Worm (Caenorhabditis elegans) whole organism, L2 larva: ENCODE measurements around the gene T02G5.15.

ENCODE experiments used
- C34F6.9 ChIP-seq: fragments of 150-350 bp; optimal IDR thresholded peaks from 2 replicates; lab custom pipeline; 2014; ENCODE audit warnings: missing biosample characterization, missing genetic modification characterization
- F13H6.1 ChIP-seq: sonication (generic microtip); optimal IDR thresholded peaks from 2 replicates; lab custom pipeline; 2016; ENCODE audit warnings: missing genetic modification characterization, missing compliant biosample characterization
- Y55F3AM.14 ChIP-seq: fragments of 200-800 bp; sonication (Bioruptor generic); optimal IDR thresholded peaks from 2 replicates; lab custom pipeline; 2018; ENCODE audit warnings: mild to moderate bottlenecking, missing genetic modification characterization, missing compliant biosample characterization
- ZK546.5 ChIP-seq: sonication (generic microtip); optimal IDR thresholded peaks from 2 replicates; lab custom pipeline; 2017; ENCODE audit warnings: missing biosample characterization, missing genetic modification characterization
- alr-1 ChIP-seq: fragments of 150-350 bp; optimal IDR thresholded peaks from 2 replicates; lab custom pipeline; 2014; ENCODE audit warnings: missing biosample characterization, missing genetic modification characterization
- aly-2 ChIP-seq: fragments of 150-350 bp; optimal IDR thresholded peaks from 2 replicates; lab custom pipeline; 2014; ENCODE audit warnings: missing biosample characterization, missing genetic modification characterization
- ama-1 ChIP-seq: fragments of 150-350 bp; optimal IDR thresholded peaks from 2 replicates; lab custom pipeline; 2018; ENCODE audit warnings: inconsistent platforms
- blmp-1 ChIP-seq: sonication (generic microtip); optimal IDR thresholded peaks from 2 replicates; lab custom pipeline; 2017; ENCODE audit warnings: missing genetic modification characterization, mild to moderate bottlenecking, missing compliant biosample characterization, antibody characterized with exemption, moderate library complexity; ENCODE audit not compliant: insufficient read depth
- ceh-16 ChIP-seq: fragments of 150-350 bp; optimal IDR thresholded peaks from 2 replicates; lab custom pipeline; 2014; ENCODE audit warnings: missing biosample characterization, missing genetic modification characterization
- crh-2 ChIP-seq: sonication (generic microtip); optimal IDR thresholded peaks from 2 replicates; lab custom pipeline; 2017; ENCODE audit warnings: missing biosample characterization, missing genetic modification characterization
- egl-27 ChIP-seq: sonication (generic microtip); optimal IDR thresholded peaks from 3 replicates; lab custom pipeline; 2017; ENCODE audit warnings: missing biosample characterization, missing genetic modification reagents, missing genetic modification characterization
- elt-1 ChIP-seq: fragments of 150-350 bp; optimal IDR thresholded peaks from 2 replicates; lab custom pipeline; 2014; ENCODE audit warnings: missing biosample characterization, missing genetic modification characterization
- elt-3 ChIP-seq: sonication (generic microtip); optimal IDR thresholded peaks from 2 replicates; lab custom pipeline; 2017; ENCODE audit warnings: missing biosample characterization, missing genetic modification characterization
- fos-1 ChIP-seq: fragments of 150-350 bp; optimal IDR thresholded peaks from 2 replicates; lab custom pipeline; 2014; ENCODE audit warnings: missing biosample characterization, missing genetic modification characterization
- gmeb-1 ChIP-seq: fragments of 150-350 bp; optimal IDR thresholded peaks from 2 replicates; lab custom pipeline; 2014; ENCODE audit warnings: missing biosample characterization, missing genetic modification characterization
- lin-11 ChIP-seq: fragments of 150-350 bp; sonication (generic microtip); optimal IDR thresholded peaks from 2 replicates; lab custom pipeline; 2014; ENCODE audit warnings: missing biosample characterization, missing genetic modification characterization, inconsistent platforms, mixed read lengths
- lsy-2 ChIP-seq, 2 experiments: fragments of 150-350 bp in 1 of 2; sonication (generic microtip) in 1 of 2; optimal IDR thresholded peaks; 2 replicates each; lab custom pipeline; 2014 to 2017; ENCODE audit warnings: missing biosample characterization in 2 of 2, missing genetic modification characterization in 2 of 2
- mdl-1 ChIP-seq, 2 experiments: fragments of 150-350 bp in 1 of 2; sonication (generic microtip) in 1 of 2; optimal IDR thresholded peaks; 2 replicates each; lab custom pipeline; 2017; ENCODE audit warnings: missing biosample characterization in 2 of 2, missing genetic modification characterization in 2 of 2
- nhr-10 ChIP-seq: sonication (generic microtip); optimal IDR thresholded peaks from 2 replicates; lab custom pipeline; 2017; ENCODE audit warnings: missing biosample characterization, missing genetic modification characterization
- nhr-11 ChIP-seq: fragments of 150-350 bp; optimal IDR thresholded peaks from 2 replicates; lab custom pipeline; 2014; ENCODE audit warnings: missing biosample characterization, missing genetic modification characterization
- nhr-21 ChIP-seq: fragments of 150-350 bp; optimal IDR thresholded peaks from 2 replicates; lab custom pipeline; 2014; ENCODE audit warnings: missing biosample characterization, missing genetic modification characterization
- nhr-23 ChIP-seq: fragments of 150-350 bp; optimal IDR thresholded peaks from 2 replicates; lab custom pipeline; 2014; ENCODE audit warnings: missing biosample characterization, missing genetic modification reagents, missing genetic modification characterization
- nhr-237 ChIP-seq: fragments of 150-350 bp; optimal IDR thresholded peaks from 2 replicates; lab custom pipeline; 2014; ENCODE audit warnings: missing biosample characterization, missing genetic modification characterization
- nhr-25 ChIP-seq: fragments of 150-350 bp; sonication (generic microtip); optimal IDR thresholded peaks from 3 replicates; lab custom pipeline; 2014; ENCODE audit warnings: missing biosample characterization, missing genetic modification characterization
- nhr-6 ChIP-seq: fragments of 150-350 bp; optimal IDR thresholded peaks from 2 replicates; lab custom pipeline; 2014; ENCODE audit warnings: missing biosample characterization, missing genetic modification characterization
- nhr-77 ChIP-seq: fragments of 150-350 bp; optimal IDR thresholded peaks from 2 replicates; lab custom pipeline; 2014; ENCODE audit warnings: missing biosample characterization, missing genetic modification characterization
- peb-1 ChIP-seq: fragments of 150-350 bp; optimal IDR thresholded peaks from 2 replicates; lab custom pipeline; 2014; ENCODE audit warnings: missing biosample characterization, missing genetic modification characterization
- sem-4 ChIP-seq: fragments of 150-350 bp; optimal IDR thresholded peaks from 2 replicates; lab custom pipeline; 2014; ENCODE audit warnings: missing biosample characterization, missing genetic modification reagents, missing genetic modification characterization
- skn-1 ChIP-seq: sonication (generic microtip); optimal IDR thresholded peaks from 2 replicates; lab custom pipeline; 2017; ENCODE audit warnings: missing biosample characterization, missing genetic modification characterization
- sma-3 ChIP-seq: sonication (generic microtip); optimal IDR thresholded peaks from 2 replicates; lab custom pipeline; 2016; ENCODE audit warnings: missing genetic modification reagents, missing genetic modification characterization, missing compliant biosample characterization
- sma-9 ChIP-seq, 2 experiments: fragments of 150-350 bp in 1 of 2; sonication (generic microtip) in 1 of 2; optimal IDR thresholded peaks; 2 replicates each; lab custom pipeline; 2014 to 2016; ENCODE audit warnings: missing genetic modification characterization in 2 of 2, mild to moderate bottlenecking in 1 of 2, missing biosample characterization in 1 of 2, missing compliant biosample characterization in 1 of 2, missing genetic modification reagents in 1 of 2, moderate library complexity in 1 of 2
- unc-55 ChIP-seq: fragments of 150-350 bp; sonication (generic microtip); optimal IDR thresholded peaks from 3 replicates; lab custom pipeline; 2014; ENCODE audit warnings: missing biosample characterization, missing genetic modification reagents, missing genetic modification characterization
- ztf-1 ChIP-seq: fragments of 200-800 bp; sonication (Bioruptor generic); conservative IDR thresholded peaks from 2 replicates; pipeline ENCODE4 v1.3.6; 2022; ENCODE audit warnings: missing genetic modification characterization, missing compliant biosample characterization
- ztf-4 ChIP-seq: fragments of 150-350 bp; optimal IDR thresholded peaks from 2 replicates; lab custom pipeline; 2014; ENCODE audit warnings: missing biosample characterization, missing genetic modification characterization

The T02G5.15 gene

ce11 chrII:7104794-7105613 lies 20.9 kb downstream of the T02G5.15 start, which contains the start of the genes farl-11 and rpl-33 (continued):
- TF ChIP-seq skn-1 (tag; lab: Kevin White, UChicago) (no peak), lsy-2 (tag; optimal IDR thresholded peaks at IDR 0.05; lab: Kevin White, UChicago) (peak; percentile 94 to 99), alr-1 (tag; lab: Kevin White, UChicago) (no peak), ztf-4 (tag; lab: Kevin White, UChicago) (peak; percentile 83), sma-9 (GFP tag; optimal IDR thresholded peaks at IDR 0.05; lab: Kevin White, UChicago) (peak; percentile 77), sma-9 (tag; optimal IDR thresholded peaks at IDR 0.05; lab: Kevin White, UChicago) (no peak), nhr-10 (tag; lab: Kevin White, UChicago) (no peak), nhr-25 (tag; lab: Kevin White, UChicago) (peak; percentile 69), nhr-23 (tag; lab: Kevin White, UChicago) (no peak), nhr-237 (tag; lab: Kevin White, UChicago) (peak; percentile 2), nhr-21 (peak; percentile 70), unc-55 (GFP tag; lab: Kevin White, UChicago) (peak; percentile 98), egl-27 (tag; lab: Kevin White, UChicago) (peak; percentile 21), aly-2 (tag; lab: Kevin White, UChicago) (no peak), C34F6.9 (tag; lab: Kevin White, UChicago) (peak; percentile 98), elt-3 (tag; lab: Kevin White, UChicago) (no peak), nhr-77 (tag; lab: Kevin White, UChicago) (no peak), ZK546.5 (tag; lab: Kevin White, UChicago) (peak; percentile 95), blmp-1 (tag; lab: Kevin White, UChicago) (no peak), ztf-1 (GFP tag; lab: Robert Waterston, UW) (no peak)
- TF ChIP-seq, all 48 proteins: peak for 25

ce11 chrII:7106313-7106712 lies 22.2 kb downstream of the T02G5.15 start:
- TF ChIP-seq nhr-11 (tag; lab: Kevin White, UChicago): no peak
- TF ChIP-seq ZK546.5 (tag; lab: Kevin White, UChicago): no peak
- no peak for TF ChIP-seq Y55F3AM.14
- no peak for TF ChIP-seq elt-3 (tag; lab: Kevin White, UChicago)
- no peak for TF ChIP-seq ama-1 (lab: Kevin White, UChicago)
- TF ChIP-seq elt-1 (tag; lab: Kevin White, UChicago): no peak
- no peak for TF ChIP-seq sma-9 (GFP tag; optimal IDR thresholded peaks at IDR 0.05; lab: Kevin White, UChicago)
- no peak for TF ChIP-seq sma-9 (tag; optimal IDR thresholded peaks at IDR 0.05; lab: Kevin White, UChicago)
- no peak for TF ChIP-seq crh-2 (tag; lab: Kevin White, UChicago)
- no peak for TF ChIP-seq nhr-23 (tag; lab: Kevin White, UChicago)
- no peak for TF ChIP-seq ztf-4 (tag; lab: Kevin White, UChicago)
- no peak for TF ChIP-seq ceh-16 (tag; lab: Kevin White, UChicago)
- TF ChIP-seq gmeb-1 (tag; lab: Kevin White, UChicago): no peak
- no peak for TF ChIP-seq F13H6.1 (tag; lab: Kevin White, UChicago)
- TF ChIP-seq lin-11 (tag; lab: Kevin White, UChicago): no peak
- TF ChIP-seq skn-1 (tag; lab: Kevin White, UChicago): no peak
- TF ChIP-seq sem-4 (tag; lab: Kevin White, UChicago): no peak
- no peak for TF ChIP-seq egl-27 (tag; lab: Kevin White, UChicago)
- TF ChIP-seq mdl-1 (tag; optimal IDR thresholded peaks at IDR 0.05; lab: Kevin White, UChicago): no peak

DNA sequence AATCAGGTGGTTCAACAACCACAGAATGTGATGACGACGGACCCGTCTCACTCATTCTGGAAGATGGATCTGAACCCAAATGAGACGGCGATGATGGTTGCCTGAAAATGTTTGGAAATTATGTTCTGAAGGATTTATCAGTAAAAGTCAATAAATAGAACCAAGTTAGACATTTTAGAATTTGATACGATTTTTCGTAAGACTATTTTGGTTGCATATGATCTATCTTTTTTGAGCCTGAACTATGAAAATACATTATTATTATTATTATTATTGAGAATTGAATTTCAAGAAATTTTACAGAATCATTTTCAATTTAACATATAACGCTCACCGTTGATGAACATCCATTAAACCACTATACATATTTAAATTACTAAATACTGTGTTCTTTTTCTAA lies 25.8 kb downstream of the T02G5.15 start, which contains the start of gene F10E7.9:
F10E7.9 (minus strand) TSS at position 101 of the 400 bp plus-strand sequence.
- TF ChIP-seq unc-55 (GFP tag; lab: Kevin White, UChicago) (no peak), peb-1 (tag; lab: Kevin White, UChicago) (no peak), alr-1 (tag; lab: Kevin White, UChicago) (no peak), fos-1 (tag; lab: Kevin White, UChicago) (no peak), sma-3 (GFP tag; lab: Kevin White, UChicago) (no peak), gmeb-1 (tag; lab: Kevin White, UChicago) (no peak), lin-11 (tag; lab: Kevin White, UChicago) (no peak), F13H6.1 (tag; lab: Kevin White, UChicago) (no peak), ama-1 (lab: Kevin White, UChicago) (no peak), nhr-6 (tag; lab: Kevin White, UChicago) (no peak), sem-4 (tag; lab: Kevin White, UChicago) (no peak)
